Fruit fly (Drosophila melanogaster) whole organism, adult: ENCODE measurements around the gene CG6432.

ENCODE experiments used
- CG11617 ChIP-seq: fragments of 200-800 bp; sonication (Bioruptor generic); optimal IDR thresholded peaks from 2 replicates; lab custom pipeline; 2017; ENCODE audit warnings: mild to moderate bottlenecking, missing biosample characterization, missing genetic modification reagents, missing genetic modification characterization
- CG5204 ChIP-seq: fragments of 200-800 bp; sonication (Bioruptor generic); optimal IDR thresholded peaks from 2 replicates; lab custom pipeline; 2016; ENCODE audit warnings: missing biosample characterization, missing genetic modification characterization
- CG7101 ChIP-seq: fragments of 200-800 bp; sonication (Bioruptor generic); optimal IDR thresholded peaks from 2 replicates; lab custom pipeline; 2018; ENCODE audit warnings: missing biosample characterization, mild to moderate bottlenecking, missing genetic modification characterization, moderate library complexity
- Clk ChIP-seq: fragments of 200-800 bp; sonication (Bioruptor generic); optimal IDR thresholded peaks from 2 replicates; lab custom pipeline; 2017; ENCODE audit warnings: missing biosample characterization, missing genetic modification characterization
- Hr96 ChIP-seq: fragments of 200-800 bp; sonication (Bioruptor generic); optimal IDR thresholded peaks from 2 replicates; lab custom pipeline; 2016; ENCODE audit warnings: missing biosample characterization, missing genetic modification characterization
- cic ChIP-seq: fragments of 200-800 bp; sonication (Bioruptor generic); optimal IDR thresholded peaks from 2 replicates; lab custom pipeline; 2017; ENCODE audit warnings: missing biosample characterization, mild to moderate bottlenecking, missing genetic modification characterization, moderate library complexity
- kay ChIP-seq: fragments of 200-800 bp; sonication (Bioruptor generic); peaks from one replicate; lab custom pipeline; 2016; ENCODE audit warnings: missing biosample characterization, missing genetic modification characterization, borderline replicate concordance
- pad ChIP-seq: fragments of 200-800 bp; sonication (Bioruptor generic); optimal IDR thresholded peaks from 3 replicates; lab custom pipeline; 2017; ENCODE audit warnings: missing biosample characterization, missing genetic modification characterization, mild to moderate bottlenecking, moderate library complexity, missing genetic modification reagents

DNA sequence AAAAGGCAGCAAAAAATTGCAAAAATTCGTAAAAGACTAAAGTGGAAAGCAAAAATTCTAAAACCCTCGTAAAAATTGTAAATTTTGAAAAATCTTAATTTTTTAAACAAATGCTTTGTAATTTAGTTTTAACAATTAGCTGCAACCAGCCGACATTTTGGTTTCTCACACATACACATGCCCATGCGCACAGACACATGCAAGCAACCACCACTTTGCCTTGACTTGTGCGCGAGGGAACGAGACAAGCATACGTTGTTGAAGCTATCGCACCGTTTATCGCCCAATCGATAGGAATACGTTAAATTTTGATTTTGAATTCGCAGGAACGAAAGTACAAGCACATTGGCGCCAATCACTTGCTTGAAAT, 16.4 kb upstream of the CG6432 start:
- TF ChIP-seq kay (GFP tag; lab: Kevin White, UChicago) (no peak), CG7101 (no peak), pad (GFP tag; lab: Kevin White, UChicago) (no peak), Hr96 (GFP tag; lab: Kevin White, UChicago) (no peak), CG11617 (GFP tag; lab: Kevin White, UChicago) (no peak), cic (GFP tag; lab: Kevin White, UChicago) (no peak), CG5204 (no peak), Clk (GFP tag; lab: Kevin White, UChicago) (no peak)
